Worm (Caenorhabditis elegans): ENCODE data around the gene H28G03.3.

DNA sequence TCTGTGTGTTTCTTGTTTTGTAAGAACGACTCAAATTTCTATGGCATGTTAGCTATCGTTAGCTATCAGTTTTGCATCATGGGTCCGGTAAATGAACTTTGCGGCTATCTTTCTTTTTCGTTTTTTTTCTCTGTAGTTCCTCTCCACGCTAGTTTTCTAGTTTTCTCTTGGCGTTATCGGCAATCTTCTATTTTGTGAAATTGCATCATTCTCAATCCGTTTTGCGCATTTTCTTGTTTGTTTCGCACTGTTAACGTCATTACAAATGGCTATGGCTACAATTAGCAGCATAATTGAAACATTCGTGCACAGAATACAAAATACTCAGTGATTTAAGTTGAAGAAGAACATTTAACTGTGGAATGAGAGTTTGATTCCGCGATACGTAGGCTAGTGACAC, 13.1 kb downstream of the H28G03.3 start:
- TF ChIP-seq lsy-2 (tag; optimal IDR thresholded peaks at IDR 0.05) (no peak), ztf-11 (tag; optimal IDR thresholded peaks at IDR 0.05) (no peak), egl-27 (tag; optimal IDR thresholded peaks at IDR 0.05) (no peak), dpl-1 (GFP tag; optimal IDR thresholded peaks at IDR 0.05) (no peak), snpc-4 (tag; optimal IDR thresholded peaks at IDR 0.05) (no peak), ztf-7 (tag; optimal IDR thresholded peaks at IDR 0.05) (no peak), ceh-28 (tag; optimal IDR thresholded peaks at IDR 0.05) (no peak), nhr-11 (tag; optimal IDR thresholded peaks at IDR 0.05) (no peak), unc-62 (GFP tag; optimal IDR thresholded peaks at IDR 0.05 in 1 of 2) (no peak), unc-62 (tag; optimal IDR thresholded peaks at IDR 0.05) (no peak), ceh-82 (tag; optimal IDR thresholded peaks at IDR 0.05) (no peak), mdt-29 (GFP tag; IDR thresholded peaks at IDR 0.05) (no peak), lin-13 (GFP tag; optimal IDR thresholded peaks at IDR 0.05) (no peak), nhr-77 (tag; optimal IDR thresholded peaks at IDR 0.05) (no peak), fkh-10 (GFP tag; optimal IDR thresholded peaks at IDR 0.05) (no peak)

Measured in whole organism, L4 larva.